Fruit fly (Drosophila melanogaster) whole organism, prepupa: Measurements from ENCODE around the gene cnir.

Source experiments
- Blimp-1 ChIP-seq: fragments of 200-800 bp; sonication (Bioruptor generic); optimal IDR thresholded peaks from 3 replicates; lab custom pipeline; 2017; ENCODE audit warnings: missing biosample characterization, missing genetic modification characterization, mild to moderate bottlenecking, moderate library complexity, missing genetic modification reagents
- CG3032 ChIP-seq: fragments of 200-800 bp; optimal IDR thresholded peaks from 2 replicates; lab custom pipeline; 2019; ENCODE audit warnings: missing biosample characterization, mild to moderate bottlenecking, missing genetic modification characterization, moderate library complexity
- Ets21C ChIP-seq: fragments of 200-800 bp; sonication (Bioruptor generic); optimal IDR thresholded peaks from 3 replicates; lab custom pipeline; 2016; ENCODE audit warnings: missing biosample characterization, missing genetic modification characterization
- Hr39 ChIP-seq: fragments of 200-800 bp; sonication (Bioruptor generic); optimal IDR thresholded peaks from 2 replicates; lab custom pipeline; 2016; ENCODE audit warnings: missing biosample characterization, missing genetic modification characterization
- Met ChIP-seq: fragments of 200-800 bp; sonication (Bioruptor generic); optimal IDR thresholded peaks from 3 replicates; lab custom pipeline; 2016; ENCODE audit warnings: missing biosample characterization, missing genetic modification characterization
- eg ChIP-seq: fragments of 200-800 bp; sonication (Bioruptor generic); IDR thresholded peaks from 3 replicates; pipeline ENCODE4 v1.3.6; 2022; ENCODE audit warnings: missing biosample characterization, missing genetic modification characterization
- fd85E ChIP-seq: fragments of 200-800 bp; sonication (Bioruptor generic); optimal IDR thresholded peaks from 3 replicates; lab custom pipeline; 2016; ENCODE audit warnings: missing biosample characterization, missing genetic modification characterization
- net ChIP-seq: fragments of 200-800 bp; sonication (Bioruptor generic); optimal IDR thresholded peaks from 3 replicates; lab custom pipeline; 2016; ENCODE audit warnings: missing biosample characterization, missing genetic modification characterization
- ss ChIP-seq, 2 experiments: fragments of 200-800 bp; sonication (Bioruptor generic); optimal IDR thresholded peaks; 2 replicates in 1 of 2; 3 replicates in 1 of 2; lab custom pipeline; 2017 to 2018; ENCODE audit warnings: mild to moderate bottlenecking in 2 of 2, missing biosample characterization in 2 of 2, missing genetic modification characterization in 2 of 2, moderate library complexity in 1 of 2

dm6 chr2L:3088238-3088874 lies 48.7 kb upstream of the cnir start:
- TF ChIP-seq eg (no peak), fd85E (GFP tag; lab: Kevin White, UChicago) (no peak), ss (GFP tag; optimal IDR thresholded peaks at IDR 0.05; lab: Kevin White, UChicago) (no peak), Blimp-1 (GFP tag; lab: Kevin White, UChicago) (no peak), net (GFP tag; lab: Kevin White, UChicago) (no peak), CG3032 (tag; lab: Kevin White, UChicago) (no peak), Met (GFP tag; lab: Kevin White, UChicago) (no peak), Ets21C (no peak), Hr39 (GFP tag; lab: Kevin White, UChicago) (no peak)
